Fruit fly (Drosophila melanogaster): ENCODE data around the gene CG43115.

Gene CG43115

dm6 chrX:6031692-6032091 lies 34.5 kb downstream of the CG43115 start (continued):
- TF ChIP-seq CG6654 (GFP tag; optimal IDR thresholded peaks at IDR 0.05), result peak; percentile 48
- TF ChIP-seq lola (GFP tag; optimal IDR thresholded peaks at IDR 0.05), result peak in 1 of 3 experiments; percentile 82
- TF ChIP-seq Hr3 (GFP tag; optimal IDR thresholded peaks at IDR 0.05), result peak; percentile 56
- no peak for TF ChIP-seq Dp (GFP tag; optimal IDR thresholded peaks at IDR 0.05)
- TF ChIP-seq usp (GFP tag; optimal IDR thresholded peaks at IDR 0.05), result no peak
- TF ChIP-seq aop (GFP tag; IDR thresholded peaks at IDR 0.05), result 0 out of 2 replicates have a peak, but pooled peaks have one; percentile 23
- TF ChIP-seq HmgZ (tag; optimal IDR thresholded peaks at IDR 0.05), result peak; percentile 68
- TF ChIP-seq CG9932 (GFP tag; IDR thresholded peaks at IDR 0.05), result peak; percentile 47
- peak; percentile 60 for TF ChIP-seq CG3847 (GFP tag; IDR thresholded peaks at IDR 0.05)
- peak; percentile 50; the same call in 1 of the 2 replicates for TF ChIP-seq danr (GFP tag; IDR thresholded peaks at IDR 0.05)
- peak; percentile 64 for TF ChIP-seq twi (tag; optimal IDR thresholded peaks at IDR 0.05)
- TF ChIP-seq Eip74EF (GFP tag; optimal IDR thresholded peaks at IDR 0.05), result peak in 1 of 2 experiments; percentile 68
- TF ChIP-seq ERR (GFP tag; optimal IDR thresholded peaks at IDR 0.05), result peak; percentile 51
- peak; percentile 52 for TF ChIP-seq CG18764 (GFP tag; optimal IDR thresholded peaks at IDR 0.05)
- peak; percentile 19 for TF ChIP-seq sd (tag; optimal IDR thresholded peaks at IDR 0.05)
- peak; percentile 82 for TF ChIP-seq CG6813 (GFP tag; optimal IDR thresholded peaks at IDR 0.05)
- peak; percentile 78 for TF ChIP-seq CG14710 (tag; optimal IDR thresholded peaks at IDR 0.05)
- peak; percentile 24; the same call in 1 of the 2 replicates for TF ChIP-seq dan (GFP tag; IDR thresholded peaks at IDR 0.05)
- TF ChIP-seq BEAF-32 (GFP tag; optimal IDR thresholded peaks at IDR 0.05), result no peak
- 0 out of 2 replicates have a peak, but pooled peaks have one; percentile 19 for TF ChIP-seq klu (GFP tag; IDR thresholded peaks at IDR 0.05)
- TF ChIP-seq CG14014 (GFP tag; IDR thresholded peaks at IDR 0.05), result peak; percentile 74
- no peak for TF ChIP-seq CG4617 (GFP tag; optimal IDR thresholded peaks at IDR 0.05; ENCODE audit: borderline replicate concordance)
- TF ChIP-seq dmrt11E (tag; optimal IDR thresholded peaks at IDR 0.05), result peak; percentile 83
- peak; percentile 69 for TF ChIP-seq Six4 (GFP tag; optimal IDR thresholded peaks at IDR 0.05)
- TF ChIP-seq fd64A (GFP tag; optimal IDR thresholded peaks at IDR 0.05), result peak; percentile 44
- TF ChIP-seq ab (GFP tag; optimal IDR thresholded peaks at IDR 0.05), result peak; percentile 41
- TF ChIP-seq ara (GFP tag; IDR thresholded peaks at IDR 0.05), result peak; percentile 84
- TF ChIP-seq odd (GFP tag; optimal IDR thresholded peaks at IDR 0.05), result peak; percentile 79
- TF ChIP-seq CG34376 (GFP tag; optimal IDR thresholded peaks at IDR 0.05), result peak; percentile 38
- peak; percentile 77 for TF ChIP-seq Sox102F (GFP tag; optimal IDR thresholded peaks at IDR 0.05)
- TF ChIP-seq Fer1 (GFP tag; optimal IDR thresholded peaks at IDR 0.05), result peak; percentile 86
- peak; percentile 38 for TF ChIP-seq CG17802 (tag; optimal IDR thresholded peaks at IDR 0.05)
- peak; percentile 71; the same call in 2 of the 3 replicates for TF ChIP-seq so (GFP tag; IDR thresholded peaks at IDR 0.05)
- TF ChIP-seq Hand (GFP tag; optimal IDR thresholded peaks at IDR 0.05), result peak; percentile 77
- TF ChIP-seq HLH3B (GFP tag; IDR thresholded peaks at IDR 0.05), result peak; percentile 85
- peak; percentile 25 for TF ChIP-seq CG31388 (GFP tag; optimal IDR thresholded peaks at IDR 0.05)
- no peak for TF ChIP-seq lov (optimal IDR thresholded peaks at IDR 0.05)
- TF ChIP-seq lov (GFP tag; IDR thresholded peaks at IDR 0.05), result peak; percentile 77; the same call in 2 of the 3 replicates
- peak; percentile 76 for TF ChIP-seq ranshi (GFP tag; IDR thresholded peaks at IDR 0.05)
- peak in 1 of 2 experiments; percentile 85 for TF ChIP-seq bsh (GFP tag; optimal IDR thresholded peaks at IDR 0.05)
- TF ChIP-seq CG12155 (GFP tag; optimal IDR thresholded peaks at IDR 0.05), result peak; percentile 42
- TF ChIP-seq fd3F (GFP tag; optimal IDR thresholded peaks at IDR 0.05), result peak; percentile 33
- TF ChIP-seq CG17186 (GFP tag; optimal IDR thresholded peaks at IDR 0.05), result no peak
- TF ChIP-seq CG8388 (GFP tag; optimal IDR thresholded peaks at IDR 0.05), result peak; percentile 75
- TF ChIP-seq CG18476 (GFP tag; optimal IDR thresholded peaks at IDR 0.05), result peak; percentile 60
- peak; percentile 43 for TF ChIP-seq B-H2 (GFP tag; optimal IDR thresholded peaks at IDR 0.05)
- peak; percentile 40 for TF ChIP-seq CG10462 (GFP tag; optimal IDR thresholded peaks at IDR 0.05)
- TF ChIP-seq Sin3A (optimal IDR thresholded peaks at IDR 0.05), result no peak
- TF ChIP-seq CG2678 (tag; optimal IDR thresholded peaks at IDR 0.05), result peak; percentile 86
- TF ChIP-seq ATbp (GFP tag; optimal IDR thresholded peaks at IDR 0.05), result peak; percentile 85

All from whole organism, embryonic.